Worm (Caenorhabditis elegans): Measurements from ENCODE around the gene nhx-4.

The nhx-4 gene

DNA sequence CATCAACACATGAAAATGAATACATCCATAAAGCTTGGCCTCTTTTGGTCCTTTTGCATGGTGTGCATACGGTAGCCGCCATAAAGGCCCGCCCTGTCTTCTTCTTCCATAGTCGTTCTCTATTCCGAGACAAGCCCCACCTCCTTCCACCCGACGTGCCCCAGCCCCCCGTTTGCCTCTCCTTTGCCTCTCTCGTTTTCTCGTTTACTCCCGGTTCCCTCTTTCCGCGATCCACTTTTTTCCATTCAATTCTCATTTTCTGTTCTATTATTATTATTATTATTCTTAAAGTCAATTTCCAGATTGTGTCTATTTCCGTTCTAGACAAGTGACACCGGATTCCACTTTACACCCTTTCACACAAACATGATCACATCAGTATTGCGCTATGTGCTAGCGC lies 24.7 kb upstream of the nhx-4 start, which contains the start of gene unc-6:
Gene unc-6 (plus strand): TSS at position 301 of the 400 bp plus-strand sequence.
- TF ChIP-seq grh-1 (GFP tag; IDR thresholded peaks at IDR 0.05) (no peak), lin-39 (tag; optimal IDR thresholded peaks at IDR 0.05) (no peak), unc-130 (tag; optimal IDR thresholded peaks at IDR 0.05) (no peak)

ce11 chrX:6893074-6893473 lies 21.0 kb upstream of the nhx-4 start:
- no peak for TF ChIP-seq sox-4 (tag; optimal IDR thresholded peaks at IDR 0.05)
- TF ChIP-seq ces-1 (GFP tag; optimal IDR thresholded peaks at IDR 0.05), result no peak
- TF ChIP-seq C16A3.4 (tag; optimal IDR thresholded peaks at IDR 0.05), result no peak
- TF ChIP-seq nhr-47 (tag; optimal IDR thresholded peaks at IDR 0.05), result no peak
- TF ChIP-seq fkh-10 (GFP tag; optimal IDR thresholded peaks at IDR 0.05), result peak; percentile 5
- no peak for TF ChIP-seq mdl-1 (tag; optimal IDR thresholded peaks at IDR 0.05)
- no peak for TF ChIP-seq efl-1 (optimal IDR thresholded peaks at IDR 0.05)
- TF ChIP-seq efl-1 (GFP tag; optimal IDR thresholded peaks at IDR 0.05 in 1 of 2), result no peak
- TF ChIP-seq lin-35 (GFP tag; optimal IDR thresholded peaks at IDR 0.05), result no peak
- no peak for TF ChIP-seq grh-1 (GFP tag; IDR thresholded peaks at IDR 0.05)
- TF ChIP-seq swsn-7 (tag; optimal IDR thresholded peaks at IDR 0.05), result no peak
- TF ChIP-seq unc-130 (tag; optimal IDR thresholded peaks at IDR 0.05), result no peak
- peak; percentile 55 for TF ChIP-seq lin-14 (GFP tag; optimal IDR thresholded peaks at IDR 0.05)
- no peak for TF ChIP-seq lin-13 (GFP tag; optimal IDR thresholded peaks at IDR 0.05)

DNA sequence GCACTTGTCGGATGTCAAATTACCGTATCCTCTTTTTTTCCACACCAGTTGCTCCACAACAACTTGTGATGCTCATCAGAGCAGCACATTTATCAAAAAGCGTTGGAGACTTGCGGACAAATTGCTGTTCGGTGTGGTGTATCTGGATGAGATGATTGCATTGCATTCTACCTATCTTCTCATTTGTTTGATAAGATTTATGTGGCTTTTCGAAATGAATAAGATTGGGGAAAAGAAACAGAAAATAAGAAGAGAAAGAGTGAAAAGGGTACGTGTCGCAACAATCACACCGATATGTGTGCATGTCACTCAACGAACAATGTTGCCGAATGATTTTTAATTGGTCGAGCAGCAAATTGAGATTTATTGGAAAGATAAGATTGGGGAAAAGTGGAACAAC lies 20.0 kb upstream of the nhx-4 start:
- no peak for TF ChIP-seq snu-23 (GFP tag; optimal IDR thresholded peaks at IDR 0.05)
- no peak for TF ChIP-seq nhr-12 (tag; optimal IDR thresholded peaks at IDR 0.05)
- TF ChIP-seq isw-1 (GFP tag; IDR thresholded peaks at IDR 0.05), result no peak
- TF ChIP-seq ceh-8 (GFP tag; optimal IDR thresholded peaks at IDR 0.05), result no peak
- no peak for TF ChIP-seq dsc-1 (tag; optimal IDR thresholded peaks at IDR 0.05)
- TF ChIP-seq mab-9 (GFP tag; IDR thresholded peaks at IDR 0.05), result no peak
- no peak for TF ChIP-seq irx-1 (tag; optimal IDR thresholded peaks at IDR 0.05)
- no peak for TF ChIP-seq ceh-63 (GFP tag; optimal IDR thresholded peaks at IDR 0.05)
- TF ChIP-seq sox-4 (tag; optimal IDR thresholded peaks at IDR 0.05), result no peak
- no peak for TF ChIP-seq efl-3 (GFP tag; optimal IDR thresholded peaks at IDR 0.05)
- TF ChIP-seq pag-3 (tag; optimal IDR thresholded peaks at IDR 0.05; ENCODE audit: borderline replicate concordance, insufficient read depth), result no peak
- TF ChIP-seq mef-2 (tag; optimal IDR thresholded peaks at IDR 0.05), result no peak
- no peak for TF ChIP-seq ets-5 (GFP tag; IDR thresholded peaks at IDR 0.05)
- TF ChIP-seq hlh-4 (tag; optimal IDR thresholded peaks at IDR 0.05), result no peak
- no peak for TF ChIP-seq tbx-2 (tag; optimal IDR thresholded peaks at IDR 0.05)
- no peak for TF ChIP-seq egl-27 (tag; optimal IDR thresholded peaks at IDR 0.05)
- TF ChIP-seq mep-1 (tag; optimal IDR thresholded peaks at IDR 0.05), result no peak
- no peak for TF ChIP-seq sptf-1 (tag; optimal IDR thresholded peaks at IDR 0.05)
- no peak for TF ChIP-seq fkh-4 (tag; optimal IDR thresholded peaks at IDR 0.05; ENCODE audit: borderline replicate concordance)
- no peak for TF ChIP-seq ceh-82 (tag; optimal IDR thresholded peaks at IDR 0.05)
- peak in 1 of 2 experiments; percentile 48 for TF ChIP-seq lsy-2 (tag; optimal IDR thresholded peaks at IDR 0.05)
- TF ChIP-seq ama-1 (optimal IDR thresholded peaks at IDR 0.05), result no peak
- no peak for TF ChIP-seq nhr-19 (GFP tag; conservative IDR thresholded peaks at IDR 0.05)
- TF ChIP-seq blmp-1 (tag; optimal IDR thresholded peaks at IDR 0.05), result peak; percentile 12
- TF ChIP-seq C34B4.2 (tag; optimal IDR thresholded peaks at IDR 0.05), result no peak
- no peak for TF ChIP-seq efl-1 (optimal IDR thresholded peaks at IDR 0.05)
- peak in 1 of 2 experiments; percentile 28 for TF ChIP-seq efl-1 (GFP tag; optimal IDR thresholded peaks at IDR 0.05 in 1 of 2)
- no peak for TF ChIP-seq grh-1 (GFP tag; IDR thresholded peaks at IDR 0.05)
- TF ChIP-seq aha-1 (tag; optimal IDR thresholded peaks at IDR 0.05), result no peak
- no peak for TF ChIP-seq dpl-1 (GFP tag; optimal IDR thresholded peaks at IDR 0.05)
- no peak for TF ChIP-seq lin-39 (tag; optimal IDR thresholded peaks at IDR 0.05)
- no peak for TF ChIP-seq alr-1 (tag; optimal IDR thresholded peaks at IDR 0.05; ENCODE audit: borderline replicate concordance)
- TF ChIP-seq fkh-8 (tag; optimal IDR thresholded peaks at IDR 0.05), result no peak
- TF ChIP-seq vab-15 (tag; optimal IDR thresholded peaks at IDR 0.05), result no peak
- no peak for TF ChIP-seq aly-2 (tag; optimal IDR thresholded peaks at IDR 0.05)
- TF ChIP-seq nhr-237 (tag; optimal IDR thresholded peaks at IDR 0.05), result no peak
- peak; percentile 69 for TF ChIP-seq lin-14 (GFP tag; optimal IDR thresholded peaks at IDR 0.05)
- TF ChIP-seq ztf-11 (tag; optimal IDR thresholded peaks at IDR 0.05), result no peak
- no peak for TF ChIP-seq skn-1 (tag; optimal IDR thresholded peaks at IDR 0.05)
- no peak for TF ChIP-seq xbp-1 (tag; optimal IDR thresholded peaks at IDR 0.05)

Measured in whole organism, L1 larva.